Fruit fly (Drosophila melanogaster): Measurements from ENCODE around the gene FoxP.

Gene FoxP

DNA sequence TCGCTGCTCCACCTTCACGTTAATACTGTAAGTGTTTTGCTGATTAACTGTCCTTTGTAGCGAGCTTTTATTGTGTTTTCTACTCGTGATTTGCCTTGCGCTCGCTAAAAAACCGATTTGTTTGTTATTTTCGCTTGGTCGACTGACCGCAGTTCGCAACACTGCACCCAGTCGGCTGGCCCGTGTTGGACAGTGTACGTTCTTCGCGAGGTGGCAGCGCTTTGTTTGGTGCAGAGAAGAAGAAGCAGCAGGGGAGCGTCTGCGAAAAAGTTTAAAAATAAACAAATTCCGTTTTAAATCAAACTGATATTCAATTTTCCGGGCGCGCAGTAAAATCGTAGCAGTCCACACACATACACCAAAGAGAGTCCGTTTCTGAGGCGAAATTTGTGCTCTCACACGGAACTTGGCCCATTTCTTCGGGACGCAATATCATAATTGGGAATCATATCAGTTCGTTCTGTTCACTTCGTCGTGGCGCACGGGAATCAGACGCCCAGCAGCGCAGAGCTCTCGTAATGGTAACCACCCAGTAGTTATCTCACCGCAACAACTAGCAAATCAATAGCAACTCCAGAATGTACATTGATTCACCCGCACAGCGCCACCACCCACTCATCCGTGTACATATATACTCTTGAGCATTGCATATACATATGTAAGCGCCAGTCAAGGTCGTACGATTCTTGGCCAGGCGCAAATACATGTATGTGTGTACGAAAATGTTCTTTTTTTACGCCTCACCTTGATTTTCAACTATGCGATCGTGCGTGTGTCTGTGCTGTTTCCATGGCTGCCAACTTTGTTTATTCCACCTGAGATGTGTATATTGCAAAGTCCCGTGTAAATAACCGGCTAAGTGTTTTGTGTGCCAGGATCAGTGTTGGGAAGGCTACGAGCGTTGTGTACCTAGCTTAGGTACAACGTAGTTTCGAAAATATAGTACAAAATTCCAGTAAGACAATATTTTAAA lies 37.2 kb upstream of the FoxP start, which contains the start of gene Naa80 (continued):
- TF ChIP-seq Usf (GFP tag; optimal IDR thresholded peaks at IDR 0.05), result peak; percentile 10
- TF ChIP-seq CG2199 (GFP tag; IDR thresholded peaks at IDR 0.05), result peak; percentile 15; the same call in 1 of the 3 replicates
- TF ChIP-seq otp (GFP tag; IDR thresholded peaks at IDR 0.05), result 0 out of 3 replicates have a peak, but pooled peaks have one; percentile 6
- no peak for TF ChIP-seq CG12219 (GFP tag; optimal IDR thresholded peaks at IDR 0.05)
- no peak for TF ChIP-seq gem (tag; optimal IDR thresholded peaks at IDR 0.05)
- TF ChIP-seq Gug (GFP tag; IDR thresholded peaks at IDR 0.05), result peak; percentile 50; the same call in 2 of the 4 replicates
- no peak for TF ChIP-seq ATbp (GFP tag; optimal IDR thresholded peaks at IDR 0.05)
- peak; percentile 36 for TF ChIP-seq CG12104 (GFP tag; optimal IDR thresholded peaks at IDR 0.05)
- peak; percentile 21 for TF ChIP-seq CG5245 (GFP tag; optimal IDR thresholded peaks at IDR 0.05)
- TF ChIP-seq CG30431 (GFP tag; optimal IDR thresholded peaks at IDR 0.05), result no peak
- TF ChIP-seq Hr3 (GFP tag; optimal IDR thresholded peaks at IDR 0.05), result peak; percentile 54
- peak; percentile 64 for TF ChIP-seq CG17186 (GFP tag; optimal IDR thresholded peaks at IDR 0.05)
- TF ChIP-seq da (GFP tag; optimal IDR thresholded peaks at IDR 0.05), result peak; percentile 38
- peak; percentile 25 for TF ChIP-seq D19A (tag; optimal IDR thresholded peaks at IDR 0.05)
- TF ChIP-seq CG12299 (tag; optimal IDR thresholded peaks at IDR 0.05), result peak; percentile 31
- TF ChIP-seq Oaz (GFP tag; IDR thresholded peaks at IDR 0.05), result no peak
- TF ChIP-seq sisA (GFP tag; IDR thresholded peaks at IDR 0.05), result peak; percentile 60
- TF ChIP-seq Hsf (GFP tag; optimal IDR thresholded peaks at IDR 0.05), result peak; percentile 75
- TF ChIP-seq CG13424 (tag; optimal IDR thresholded peaks at IDR 0.05), result peak; percentile 52
- TF ChIP-seq E2f1 (GFP tag; IDR thresholded peaks at IDR 0.05), result peak; percentile 58; the same call in 1 of the 2 replicates
- TF ChIP-seq pnt (GFP tag; optimal IDR thresholded peaks at IDR 0.05), result peak; percentile 44
- TF ChIP-seq CG34224 (GFP tag; IDR thresholded peaks at IDR 0.05; ENCODE audit: partially characterized antibody), result peak; percentile 53; the same call in 2 of the 3 replicates
- peak; percentile 32 for TF ChIP-seq CG12071 (GFP tag; optimal IDR thresholded peaks at IDR 0.05)
- no peak for TF ChIP-seq tio (GFP tag; optimal IDR thresholded peaks at IDR 0.05)
- no peak for TF ChIP-seq Sry-β (GFP tag; optimal IDR thresholded peaks at IDR 0.05)
- no peak for TF ChIP-seq dan (GFP tag; IDR thresholded peaks at IDR 0.05)
- TF ChIP-seq odd (GFP tag; optimal IDR thresholded peaks at IDR 0.05), result no peak
- TF ChIP-seq sug (tag; optimal IDR thresholded peaks at IDR 0.05), result peak; percentile 71
- peak; percentile 7 for TF ChIP-seq disco-r (GFP tag; optimal IDR thresholded peaks at IDR 0.05)
- TF ChIP-seq CG17802 (tag; optimal IDR thresholded peaks at IDR 0.05), result peak; percentile 33
- peak; percentile 82 for TF ChIP-seq mam (GFP tag; optimal IDR thresholded peaks at IDR 0.05)
- peak; percentile 96 for TF ChIP-seq MBD-R2 (GFP tag; IDR thresholded peaks at IDR 0.05)
- peak; percentile 32 for TF ChIP-seq emc (GFP tag; optimal IDR thresholded peaks at IDR 0.05)
- peak; percentile 56 for TF ChIP-seq BEAF-32 (GFP tag; optimal IDR thresholded peaks at IDR 0.05)
- peak; percentile 54 for TF ChIP-seq CG7839 (tag; optimal IDR thresholded peaks at IDR 0.05)
- TF ChIP-seq CG7372 (GFP tag; IDR thresholded peaks at IDR 0.05), result no peak
- TF ChIP-seq sd (tag; optimal IDR thresholded peaks at IDR 0.05), result peak; percentile 52
- TF ChIP-seq tap (tag; optimal IDR thresholded peaks at IDR 0.05), result no peak
- peak; percentile 87 for TF ChIP-seq CG9932 (GFP tag; IDR thresholded peaks at IDR 0.05)
- peak; percentile 78 for TF ChIP-seq Dbx (GFP tag; IDR thresholded peaks at IDR 0.05)
- TF ChIP-seq pita (GFP tag; optimal IDR thresholded peaks at IDR 0.05), result no peak
- TF ChIP-seq luna (GFP tag; optimal IDR thresholded peaks at IDR 0.05), result peak; percentile 49
- peak; percentile 69 for TF ChIP-seq CG12942 (GFP tag; optimal IDR thresholded peaks at IDR 0.05)
- no peak for TF ChIP-seq Dfd (GFP tag; optimal IDR thresholded peaks at IDR 0.05)
- TF ChIP-seq Bdp1 (GFP tag; optimal IDR thresholded peaks at IDR 0.05), result peak; percentile 58
- TF ChIP-seq Blimp-1 (GFP tag; optimal IDR thresholded peaks at IDR 0.05), result no peak
- TF ChIP-seq CG3163 (GFP tag; optimal IDR thresholded peaks at IDR 0.05), result peak; percentile 67
- no peak for TF ChIP-seq CG5180 (GFP tag; optimal IDR thresholded peaks at IDR 0.05)
- TF ChIP-seq CG2120 (GFP tag; optimal IDR thresholded peaks at IDR 0.05), result peak; percentile 89
